Worm (Caenorhabditis elegans) whole organism, L3 larva: ENCODE results near the gene cal-2.

Experiments used
- R02D3.7 ChIP-seq: fragments of 150-350 bp; optimal IDR thresholded peaks from 2 replicates; lab custom pipeline; 2014; ENCODE audit warnings: missing biosample characterization, missing genetic modification characterization
- ZK546.5 ChIP-seq: sonication (generic microtip); optimal IDR thresholded peaks from 2 replicates; lab custom pipeline; 2017; ENCODE audit warnings: missing biosample characterization, missing genetic modification characterization
- aly-2 ChIP-seq: fragments of 150-350 bp; optimal IDR thresholded peaks from 2 replicates; lab custom pipeline; 2014; ENCODE audit warnings: missing biosample characterization, missing genetic modification characterization
- ama-1 ChIP-seq: fragments of 150-350 bp; optimal IDR thresholded peaks from 2 replicates; lab custom pipeline; 2018
- ceh-28 ChIP-seq: fragments of 150-350 bp; optimal IDR thresholded peaks from 2 replicates; lab custom pipeline; 2014; ENCODE audit warnings: missing biosample characterization, missing genetic modification reagents, missing genetic modification characterization
- ceh-82 ChIP-seq: fragments of 150-350 bp; optimal IDR thresholded peaks from 2 replicates; lab custom pipeline; 2014; ENCODE audit warnings: missing biosample characterization, missing genetic modification characterization
- ceh-9 ChIP-seq: sonication (generic microtip); optimal IDR thresholded peaks from 2 replicates; lab custom pipeline; 2018; ENCODE audit warnings: missing biosample characterization, missing genetic modification characterization
- daf-12 ChIP-seq: fragments of 150-350 bp; optimal IDR thresholded peaks from 2 replicates; lab custom pipeline; 2014; ENCODE audit warnings: missing biosample characterization, missing genetic modification reagents, missing genetic modification characterization
- elt-1 ChIP-seq: fragments of 150-350 bp; optimal IDR thresholded peaks from 2 replicates; lab custom pipeline; 2014; ENCODE audit warnings: missing biosample characterization, missing genetic modification characterization
- elt-2 ChIP-seq: sonication (generic microtip); optimal IDR thresholded peaks from 2 replicates; lab custom pipeline; 2016; ENCODE audit warnings: missing genetic modification reagents, mild to moderate bottlenecking, missing genetic modification characterization, missing compliant biosample characterization
- fkh-10 ChIP-seq: sonication (generic microtip); optimal IDR thresholded peaks from 2 replicates; lab custom pipeline; 2017; ENCODE audit warnings: missing biosample characterization, missing genetic modification reagents, missing genetic modification characterization
- fos-1 ChIP-seq: fragments of 150-350 bp; optimal IDR thresholded peaks from 2 replicates; lab custom pipeline; 2014; ENCODE audit warnings: missing biosample characterization, missing genetic modification characterization
- hmg-11 ChIP-seq: sonication (generic microtip); optimal IDR thresholded peaks from 2 replicates; lab custom pipeline; 2016; ENCODE audit warnings: missing genetic modification characterization, missing compliant biosample characterization
- lin-39 ChIP-seq: fragments of 150-350 bp; optimal IDR thresholded peaks from 2 replicates; lab custom pipeline; 2018; ENCODE audit warnings: missing biosample characterization, missing genetic modification reagents, missing genetic modification characterization
- lsy-12 ChIP-seq: sonication (generic microtip); optimal IDR thresholded peaks from 2 replicates; lab custom pipeline; 2016; ENCODE audit warnings: mild to moderate bottlenecking, missing genetic modification characterization, missing compliant biosample characterization
- mdl-1 ChIP-seq: fragments of 150-350 bp; optimal IDR thresholded peaks from 2 replicates; lab custom pipeline; 2014; ENCODE audit warnings: missing biosample characterization, missing genetic modification characterization
- nfya-1 ChIP-seq: sonication (generic microtip); optimal IDR thresholded peaks from 2 replicates; lab custom pipeline; 2017; ENCODE audit warnings: missing genetic modification characterization, mild to moderate bottlenecking, missing compliant biosample characterization, antibody characterized with exemption, moderate library complexity; ENCODE audit not compliant: insufficient read depth
- nhr-11 ChIP-seq: fragments of 150-350 bp; optimal IDR thresholded peaks from 2 replicates; lab custom pipeline; 2014; ENCODE audit warnings: missing biosample characterization, missing genetic modification characterization
- nhr-12 ChIP-seq: fragments of 150-350 bp; optimal IDR thresholded peaks from 2 replicates; lab custom pipeline; 2014; ENCODE audit warnings: missing biosample characterization, missing genetic modification characterization
- nhr-25 ChIP-seq: sonication (generic microtip); optimal IDR thresholded peaks from 2 replicates; lab custom pipeline; 2017; ENCODE audit warnings: missing biosample characterization, missing genetic modification characterization
- nhr-28 ChIP-seq: fragments of 150-350 bp; optimal IDR thresholded peaks from 2 replicates; lab custom pipeline; 2014; ENCODE audit warnings: missing biosample characterization, missing genetic modification characterization
- nhr-43 ChIP-seq: sonication (generic microtip); optimal IDR thresholded peaks from 2 replicates; lab custom pipeline; 2016; ENCODE audit warnings: mild to moderate bottlenecking, missing genetic modification characterization, missing compliant biosample characterization; ENCODE audit not compliant: poor library complexity, severe bottlenecking
- nhr-76 ChIP-seq: fragments of 150-350 bp; sonication (generic microtip); optimal IDR thresholded peaks from 5 replicates; lab custom pipeline; 2014; ENCODE audit warnings: missing biosample characterization, missing genetic modification characterization
- nhr-77 ChIP-seq: fragments of 150-350 bp; optimal IDR thresholded peaks from 2 replicates; lab custom pipeline; 2014; ENCODE audit warnings: missing biosample characterization, missing genetic modification characterization
- pha-4 ChIP-seq: fragments of 150-350 bp; optimal IDR thresholded peaks from 2 replicates; lab custom pipeline; 2014; ENCODE audit warnings: missing biosample characterization, missing genetic modification reagents, missing genetic modification characterization
- pqm-1 ChIP-seq: fragments of 150-350 bp; optimal IDR thresholded peaks from 2 replicates; lab custom pipeline; 2017; ENCODE audit warnings: missing biosample characterization, missing genetic modification characterization, inconsistent platforms
- sea-2 ChIP-seq: fragments of 150-350 bp; sonication (generic microtip); optimal IDR thresholded peaks from 4 replicates; lab custom pipeline; 2014; ENCODE audit warnings: missing biosample characterization, missing genetic modification reagents, missing genetic modification characterization
- unc-62 ChIP-seq: fragments of 150-350 bp; sonication (generic microtip); optimal IDR thresholded peaks from 4 replicates; lab custom pipeline; 2014; ENCODE audit warnings: missing biosample characterization, missing genetic modification reagents, missing genetic modification characterization
- ztf-11 ChIP-seq: fragments of 150-350 bp; optimal IDR thresholded peaks from 2 replicates; lab custom pipeline; 2014; ENCODE audit warnings: missing biosample characterization, missing genetic modification characterization
- ztf-4 ChIP-seq: fragments of 150-350 bp; optimal IDR thresholded peaks from 2 replicates; lab custom pipeline; 2014; ENCODE audit warnings: missing biosample characterization, missing genetic modification characterization

The cal-2 gene

DNA sequence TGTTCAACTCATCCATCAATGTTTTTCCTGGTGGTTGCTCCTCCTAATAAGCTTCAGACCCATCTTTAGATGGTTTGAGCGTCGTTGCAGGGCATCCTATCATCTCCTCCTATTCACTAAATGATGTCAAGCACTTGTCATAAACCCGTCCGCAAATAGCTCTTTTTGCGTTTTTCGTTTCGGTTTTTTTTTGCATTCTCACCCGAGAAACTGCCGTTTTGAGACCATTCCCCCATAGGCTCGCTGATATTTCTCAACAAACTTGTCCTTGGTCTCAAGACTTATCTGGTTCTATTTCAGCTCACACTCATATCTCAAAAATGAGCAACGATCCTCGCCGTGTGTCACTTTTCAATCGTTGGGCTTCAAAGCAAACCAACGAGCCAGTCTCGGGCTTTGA lies at the start of gene cal-2:
Gene cal-2 (plus strand): TSS at position 301 of the 400 bp plus-strand sequence.
- TF ChIP-seq ceh-9 (tag; lab: Kevin White, UChicago), result no peak
- no peak for TF ChIP-seq unc-62

DNA sequence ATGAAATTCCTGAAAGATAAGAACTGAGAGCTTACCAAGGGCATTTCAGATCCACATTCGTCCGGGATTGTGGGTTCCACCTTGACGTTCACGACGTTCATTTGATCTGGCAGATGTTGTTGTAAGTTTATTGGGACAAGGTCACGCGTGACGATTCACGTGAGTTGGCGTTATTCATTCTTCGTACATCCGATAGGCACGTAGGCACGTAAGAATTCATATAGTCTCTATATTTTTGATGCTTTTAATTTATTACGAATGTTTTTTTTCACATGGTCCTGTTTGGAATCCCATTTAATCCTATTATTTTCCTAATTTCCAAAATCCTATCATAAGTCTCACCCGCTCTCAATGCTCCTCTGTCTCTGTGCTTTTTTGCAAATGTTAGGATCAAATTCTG lies 48.6 kb upstream of the cal-2 start, which contains the start of gene B0457.4:
Gene B0457.4 (minus strand): TSS at position 101 of the 400 bp plus-strand sequence.
- TF ChIP-seq ZK546.5 (no peak), nhr-11 (no peak), fkh-10 (GFP tag; lab: Kevin White, UChicago) (no peak), nhr-25 (tag; lab: Kevin White, UChicago) (no peak), ztf-11 (tag; lab: Kevin White, UChicago) (no peak), nhr-12 (tag; lab: Kevin White, UChicago) (no peak), mdl-1 (no peak), lsy-12 (tag; lab: Kevin White, UChicago) (no peak), daf-12 (tag; lab: Kevin White, UChicago) (no peak), ama-1 (lab: Kevin White, UChicago) (no peak), fos-1 (tag; lab: Kevin White, UChicago) (no peak), unc-62 (no peak), hmg-11 (tag; lab: Kevin White, UChicago) (no peak), elt-1 (tag; lab: Kevin White, UChicago) (no peak), lin-39 (no peak), ceh-82 (tag; lab: Kevin White, UChicago) (no peak)

DNA sequence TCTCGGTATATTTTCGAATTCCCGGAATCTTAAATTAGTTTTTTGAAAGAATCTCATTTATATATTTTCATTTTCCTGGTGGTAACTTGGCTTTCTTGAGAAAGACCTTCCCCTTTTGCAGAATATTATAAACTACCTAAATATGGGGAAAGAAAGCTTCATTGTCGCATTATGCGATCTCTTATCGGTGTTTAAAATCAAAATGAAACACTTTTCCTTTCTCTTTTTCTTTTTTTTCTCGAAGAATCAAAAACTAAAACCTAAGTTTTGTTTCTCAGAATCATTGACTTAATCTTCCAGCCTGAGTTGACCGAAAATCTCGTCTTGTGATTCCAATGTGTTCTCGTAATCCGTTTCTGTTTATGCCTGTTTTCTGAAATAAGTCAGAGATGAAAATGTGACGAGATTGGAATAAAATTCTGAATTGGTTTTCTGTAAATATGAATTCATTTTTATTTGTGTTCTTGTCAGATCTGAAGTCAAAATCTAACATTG lies 47.9 kb upstream of the cal-2 start:
- TF ChIP-seq ceh-9 (tag; lab: Kevin White, UChicago) (no peak), elt-1 (tag; lab: Kevin White, UChicago) (peak; percentile 95), sea-2 (GFP tag; lab: Kevin White, UChicago) (no peak)

DNA sequence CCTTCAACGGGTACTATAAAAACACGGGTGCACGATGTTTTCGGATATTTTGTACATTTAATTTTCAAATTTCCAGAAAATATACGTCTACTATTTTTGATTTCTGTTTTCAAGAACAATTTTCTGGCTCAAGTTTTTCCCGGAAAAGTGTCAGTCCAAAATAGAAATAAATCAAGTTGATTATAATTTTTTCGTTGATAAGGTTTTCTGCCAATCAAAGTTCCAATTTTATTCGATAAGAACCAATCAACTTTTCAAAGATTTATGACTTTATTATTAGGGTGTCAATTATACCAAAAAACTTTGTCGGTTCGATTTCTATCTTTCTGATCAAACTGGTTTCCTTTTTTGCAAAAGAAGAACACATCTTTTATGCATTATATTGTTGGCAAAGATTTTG lies 45.9 kb upstream of the cal-2 start:
- TF ChIP-seq aly-2 (tag; lab: Kevin White, UChicago) (no peak), lsy-12 (tag; lab: Kevin White, UChicago) (no peak), elt-2 (peak; percentile 8), nfya-1 (tag; lab: Kevin White, UChicago) (no peak), nhr-43 (tag; lab: Kevin White, UChicago) (no peak), fos-1 (tag; lab: Kevin White, UChicago) (no peak), nhr-28 (tag; lab: Kevin White, UChicago) (no peak)

DNA sequence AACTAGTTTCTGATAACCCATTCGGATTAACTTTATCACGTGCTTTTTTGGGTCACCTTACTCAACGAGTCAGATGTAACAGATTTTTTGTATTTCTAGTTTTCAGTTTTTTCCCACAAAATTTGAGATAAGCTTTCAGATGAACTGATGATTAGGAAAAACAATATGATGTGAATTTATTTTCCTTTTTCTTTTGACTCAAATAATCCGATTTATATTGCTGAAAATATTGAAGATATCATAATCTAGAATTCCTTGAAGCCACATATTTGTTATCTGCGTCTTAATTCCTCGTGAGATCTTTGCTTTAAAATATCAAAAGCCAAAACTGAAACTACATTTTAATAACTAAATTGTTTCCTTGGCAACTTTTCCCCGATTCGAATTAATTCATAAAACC lies 43.9 kb upstream of the cal-2 start:
- TF ChIP-seq lin-39 (no peak), ztf-4 (tag; lab: Kevin White, UChicago) (no peak), nhr-43 (tag; lab: Kevin White, UChicago) (no peak)
- TF ChIP-seq, all 47 proteins: peak for 0

DNA sequence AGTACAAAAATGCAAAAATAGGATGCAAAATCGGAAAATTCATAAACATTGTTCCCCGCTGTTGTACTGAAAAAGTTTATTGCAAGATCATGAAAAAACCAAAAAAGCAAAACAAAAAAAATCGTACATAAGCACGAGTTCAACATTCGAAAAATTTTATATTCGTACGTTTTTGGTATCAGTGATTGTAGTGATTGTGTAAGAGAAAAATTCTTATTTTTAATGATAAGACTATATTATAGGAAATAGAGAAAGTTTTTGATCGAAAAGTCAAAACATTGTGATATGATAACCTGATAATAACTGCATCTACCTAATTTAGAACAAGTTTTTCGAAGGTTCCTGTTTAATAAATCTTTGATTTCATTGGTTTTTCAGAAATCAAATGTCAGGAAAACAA lies 43.2 kb upstream of the cal-2 start:
- peak; percentile 1 for TF ChIP-seq pqm-1
- no peak for TF ChIP-seq nhr-28 (tag; lab: Kevin White, UChicago)
- TF ChIP-seq nhr-76 (tag; lab: Kevin White, UChicago), result no peak
- TF ChIP-seq R02D3.7, result no peak
- no peak for TF ChIP-seq ceh-28 (tag; lab: Kevin White, UChicago)
- no peak for TF ChIP-seq nhr-12 (tag; lab: Kevin White, UChicago)
- TF ChIP-seq ztf-4 (tag; lab: Kevin White, UChicago), result no peak
- no peak for TF ChIP-seq ceh-9 (tag; lab: Kevin White, UChicago)
- peak; percentile 27 for TF ChIP-seq pha-4
- peak; percentile 54 for TF ChIP-seq elt-2
- TF ChIP-seq nhr-25 (tag; lab: Kevin White, UChicago), result no peak

DNA sequence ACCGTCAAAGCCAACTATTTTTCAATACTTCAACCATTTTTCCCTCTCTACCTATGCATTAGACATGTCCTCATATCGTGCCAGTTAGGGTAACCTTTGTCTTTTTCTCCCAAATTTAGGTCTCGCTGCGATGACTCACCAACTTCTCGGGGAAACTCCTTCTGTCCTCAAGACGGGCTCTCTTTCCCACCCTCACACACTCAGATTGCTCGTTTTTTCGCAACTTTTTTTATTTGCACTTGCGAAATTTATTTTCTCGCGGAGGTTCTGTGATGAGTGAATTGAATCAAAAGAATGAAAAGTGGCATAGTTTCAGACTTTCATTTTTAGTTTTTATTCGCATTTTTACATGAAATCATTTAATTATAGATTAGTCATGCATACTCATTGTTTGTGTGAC lies 40.2 kb upstream of the cal-2 start:
- TF ChIP-seq pha-4 (peak; percentile 27), nhr-77 (no peak), elt-2 (no peak), fos-1 (tag; lab: Kevin White, UChicago) (no peak), unc-62 (no peak), ztf-4 (tag; lab: Kevin White, UChicago) (no peak)
